Worm (Caenorhabditis elegans) whole organism, early embryonic: ENCODE results near the gene ZC513.2.

Experiments
- B0310.2 ChIP-seq: sonication (generic microtip); optimal IDR thresholded peaks from 2 replicates; lab custom pipeline; 2016; ENCODE audit warnings: mild to moderate bottlenecking, missing genetic modification characterization, missing compliant biosample characterization
- F13C5.2 ChIP-seq: sonication (generic microtip); optimal IDR thresholded peaks from 2 replicates; lab custom pipeline; 2017; ENCODE audit warnings: mild to moderate bottlenecking, missing genetic modification characterization, inconsistent platforms, missing compliant biosample characterization
- aly-1 ChIP-seq: sonication (generic microtip); optimal IDR thresholded peaks from 2 replicates; lab custom pipeline; 2016; ENCODE audit warnings: missing genetic modification characterization, missing compliant biosample characterization
- ama-1 ChIP-seq: fragments of 150-350 bp; optimal IDR thresholded peaks from 2 replicates; lab custom pipeline; 2014
- ceh-13 ChIP-seq: fragments of 200-800 bp; sonication (Bioruptor generic); optimal IDR thresholded peaks from 2 replicates; lab custom pipeline; 2018; ENCODE audit warnings: mild to moderate bottlenecking, missing genetic modification characterization, missing compliant biosample characterization
- ceh-36 ChIP-seq: sonication (generic microtip); optimal IDR thresholded peaks from 2 replicates; lab custom pipeline; 2016; ENCODE audit warnings: missing genetic modification characterization, inconsistent platforms, missing compliant biosample characterization
- ets-7 ChIP-seq: sonication (generic microtip); optimal IDR thresholded peaks from 2 replicates; lab custom pipeline; 2016; ENCODE audit warnings: missing genotype, missing genetic modification characterization, missing compliant biosample characterization
- flt-1 ChIP-seq: fragments of 200-800 bp; sonication (Bioruptor generic); IDR thresholded peaks from 2 replicates; pipeline ENCODE4 v1.3.6; 2022; ENCODE audit warnings: missing genetic modification characterization, missing compliant biosample characterization
- hmbx-1 ChIP-seq: sonication (generic microtip); optimal IDR thresholded peaks from 2 replicates; lab custom pipeline; 2016; ENCODE audit warnings: mild to moderate bottlenecking, missing genetic modification characterization, missing compliant biosample characterization
- hmg-4 ChIP-seq: fragments of 200-800 bp; sonication (Bioruptor generic); optimal IDR thresholded peaks from 2 replicates; lab custom pipeline; 2018; ENCODE audit warnings: mild to moderate bottlenecking, missing genetic modification characterization, missing compliant biosample characterization
- hnd-1 ChIP-seq: sonication (generic microtip); optimal IDR thresholded peaks from 2 replicates; lab custom pipeline; 2016; ENCODE audit warnings: missing genetic modification characterization, missing compliant biosample characterization
- pes-1 ChIP-seq: fragments of 200-800 bp; sonication (Bioruptor generic); IDR thresholded peaks from 2 replicates; pipeline ENCODE4 v1.3.6; 2022; ENCODE audit warnings: missing genetic modification reagents, missing genetic modification characterization, missing compliant biosample characterization
- scrt-1 ChIP-seq: fragments of 200-800 bp; sonication (Bioruptor generic); IDR thresholded peaks from 2 replicates; pipeline ENCODE4 v1.3.6; 2022; ENCODE audit warnings: missing genetic modification characterization, missing compliant biosample characterization
- sea-1 ChIP-seq: fragments of 200-800 bp; sonication (Bioruptor generic); conservative IDR thresholded peaks from 2 replicates; pipeline ENCODE4 v1.3.6; 2022; ENCODE audit warnings: missing genetic modification characterization, missing compliant biosample characterization
- tbx-11 ChIP-seq: fragments of 200-800 bp; sonication (Bioruptor generic); IDR thresholded peaks from 2 replicates; pipeline ENCODE4 v1.3.6; 2022; ENCODE audit warnings: missing genetic modification characterization, missing compliant biosample characterization
- tbx-37 ChIP-seq: fragments of 200-800 bp; sonication (Bioruptor generic); conservative IDR thresholded peaks from 2 replicates; pipeline ENCODE4 v1.3.6; 2022; ENCODE audit warnings: missing genetic modification reagents, missing genetic modification characterization, missing compliant biosample characterization
- tra-4 ChIP-seq: sonication (generic microtip); optimal IDR thresholded peaks from 2 replicates; lab custom pipeline; 2017; ENCODE audit warnings: missing genetic modification characterization, missing compliant biosample characterization

Gene ZC513.2

DNA sequence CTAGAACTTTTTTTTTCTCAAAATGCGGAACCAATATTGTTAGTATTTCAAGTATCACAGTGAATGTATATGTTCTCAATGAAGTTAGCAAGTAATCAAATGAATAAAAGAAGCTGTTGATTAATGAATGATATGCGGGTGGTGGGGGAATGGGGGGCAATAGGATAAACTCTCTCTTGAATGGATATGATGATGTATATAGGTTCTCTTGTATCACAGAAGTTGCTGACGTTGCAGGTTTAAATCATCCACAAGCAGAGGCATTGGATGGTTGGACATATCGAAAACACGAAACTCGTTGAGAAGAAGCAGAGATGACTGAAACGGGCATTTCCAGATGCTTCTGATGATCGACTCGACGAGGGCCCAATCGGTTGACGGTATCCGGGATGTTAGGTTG is 14.6 kb upstream of the ZC513.2 start:
- TF ChIP-seq ama-1 (lab: Kevin White, UChicago) (peak; percentile 57), F13C5.2 (tag; lab: Kevin White, UChicago) (no peak), sea-1 (GFP tag; lab: Robert Waterston, UW) (0 out of 2 replicates have a peak, but pooled peaks have one; percentile 28)

- peak; percentile 82 for TF ChIP-seq ama-1 (lab: Kevin White, UChicago)
- peak; percentile 2 for TF ChIP-seq ceh-36 (tag; lab: Kevin White, UChicago)
- TF ChIP-seq hmg-4 (GFP tag; lab: Kevin White, UChicago) = peak; percentile 3
- no peak for TF ChIP-seq ceh-13 (GFP tag; lab: Kevin White, UChicago)
Observed at ce11 chrV:8040247-8041084, 13.8 kb upstream of the ZC513.2 start.

- TF ChIP-seq scrt-1 (GFP tag; lab: Robert Waterston, UW) = no peak
- no peak for TF ChIP-seq ets-7 (tag; lab: Kevin White, UChicago)
- TF ChIP-seq hmbx-1 (tag; lab: Kevin White, UChicago) = no peak
- TF ChIP-seq ceh-13 (GFP tag; lab: Kevin White, UChicago) = no peak
- no peak for TF ChIP-seq hmg-4 (GFP tag; lab: Kevin White, UChicago)
- TF ChIP-seq F13C5.2 (tag; lab: Kevin White, UChicago) = no peak
- no peak for TF ChIP-seq sea-1 (GFP tag; lab: Robert Waterston, UW)
- TF ChIP-seq ceh-36 (tag; lab: Kevin White, UChicago) = no peak
Observed at ce11 chrV:8041336-8041868, 12.8 kb upstream of the ZC513.2 start.

ce11 chrV:8043664-8044063 is 10.6 kb upstream of the ZC513.2 start:
- no peak for TF ChIP-seq scrt-1 (GFP tag; lab: Robert Waterston, UW)
- TF ChIP-seq ama-1 (lab: Kevin White, UChicago) = no peak
- no peak for TF ChIP-seq ceh-36 (tag; lab: Kevin White, UChicago)
- TF ChIP-seq tbx-37 (GFP tag; lab: Robert Waterston, UW) = no peak
- TF ChIP-seq tra-4 (tag; lab: Kevin White, UChicago) = no peak
- TF ChIP-seq F13C5.2 (tag; lab: Kevin White, UChicago) = no peak
- no peak for TF ChIP-seq ceh-13 (GFP tag; lab: Kevin White, UChicago)
- no peak for TF ChIP-seq aly-1 (tag; lab: Kevin White, UChicago)
- TF ChIP-seq sea-1 (GFP tag; lab: Robert Waterston, UW) = no peak
- no peak for TF ChIP-seq ets-7 (tag; lab: Kevin White, UChicago)
- no peak for TF ChIP-seq hnd-1 (tag; lab: Kevin White, UChicago)
- TF ChIP-seq pes-1 (GFP tag; lab: Robert Waterston, UW) = no peak
- TF ChIP-seq hmbx-1 (tag; lab: Kevin White, UChicago) = no peak
- no peak for TF ChIP-seq hmg-4 (GFP tag; lab: Kevin White, UChicago)
- no peak for TF ChIP-seq B0310.2 (tag; lab: Kevin White, UChicago)
- TF ChIP-seq tbx-11 (GFP tag; lab: Robert Waterston, UW) = no peak
- no peak for TF ChIP-seq flt-1 (GFP tag; lab: Robert Waterston, UW)

ce11 chrV:8044957-8045356 is 9.3 kb upstream of the ZC513.2 start:
- peak; percentile 33 for TF ChIP-seq hmg-4 (GFP tag; lab: Kevin White, UChicago)
- TF ChIP-seq pes-1 (GFP tag; lab: Robert Waterston, UW) = no peak

ce11 chrV:8046706-8047105 is 7.5 kb upstream of the ZC513.2 start, which contains the start of gene ZC513.3:
TSS of gene ZC513.3 (plus strand) at chrV:8047006.
- TF ChIP-seq sea-1 (GFP tag; lab: Robert Waterston, UW) = no peak
- no peak for TF ChIP-seq ceh-36 (tag; lab: Kevin White, UChicago)

ce11 chrV:8050059-8050677 is 4.1 kb upstream of the ZC513.2 start:
- TF ChIP-seq sea-1 (GFP tag; lab: Robert Waterston, UW) = no peak
- no peak for TF ChIP-seq ama-1 (lab: Kevin White, UChicago)
- TF ChIP-seq tbx-37 (GFP tag; lab: Robert Waterston, UW) = no peak
- TF ChIP-seq B0310.2 (tag; lab: Kevin White, UChicago) = no peak
- TF ChIP-seq flt-1 (GFP tag; lab: Robert Waterston, UW) = no peak

- TF ChIP-seq tbx-37 (GFP tag; lab: Robert Waterston, UW) (no peak), tra-4 (tag; lab: Kevin White, UChicago) (no peak), hnd-1 (tag; lab: Kevin White, UChicago) (no peak), B0310.2 (tag; lab: Kevin White, UChicago) (no peak), F13C5.2 (tag; lab: Kevin White, UChicago) (no peak), tbx-11 (GFP tag; lab: Robert Waterston, UW) (no peak), sea-1 (GFP tag; lab: Robert Waterston, UW) (no peak), ama-1 (lab: Kevin White, UChicago) (no peak), hmg-4 (GFP tag; lab: Kevin White, UChicago) (no peak), flt-1 (GFP tag; lab: Robert Waterston, UW) (no peak), ceh-36 (tag; lab: Kevin White, UChicago) (no peak), aly-1 (tag; lab: Kevin White, UChicago) (no peak), pes-1 (GFP tag; lab: Robert Waterston, UW) (no peak), ets-7 (tag; lab: Kevin White, UChicago) (no peak)
Observed at ce11 chrV:8050811-8051210, 3.4 kb upstream of the ZC513.2 start, which contains the start of gene col-43. TSS of gene col-43 (minus strand) at chrV:8050911.
